Worm (Caenorhabditis elegans): ENCODE results near the gene ubc-23.

DNA sequence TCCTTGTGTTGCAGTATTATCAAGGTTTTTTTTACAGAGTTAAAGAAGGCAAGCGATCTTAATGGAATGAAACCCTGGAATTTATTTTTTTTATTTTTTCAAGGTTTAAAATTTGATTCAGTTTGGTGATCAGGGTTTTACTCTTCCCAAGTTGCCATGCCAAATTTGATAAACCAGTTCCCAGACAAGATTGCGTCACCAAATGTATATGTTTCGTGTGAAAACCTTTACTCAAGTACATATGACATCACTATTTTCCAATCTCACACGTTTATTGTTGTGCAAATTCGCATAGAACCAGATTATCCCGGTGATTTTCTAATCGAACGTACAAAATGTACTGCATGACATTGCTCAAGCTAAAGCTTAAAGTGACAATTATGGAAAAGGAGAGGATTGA lies 34.6 kb downstream of the ubc-23 start:
- no peak for TF ChIP-seq nhr-25 (tag; optimal IDR thresholded peaks at IDR 0.05)
- no peak for TF ChIP-seq nhr-11 (tag; optimal IDR thresholded peaks at IDR 0.05)
- TF ChIP-seq ztf-11 (tag; optimal IDR thresholded peaks at IDR 0.05) = no peak
- TF ChIP-seq lin-39 (tag; optimal IDR thresholded peaks at IDR 0.05) = no peak
- TF ChIP-seq ama-1 (optimal IDR thresholded peaks at IDR 0.05) = no peak
- no peak for TF ChIP-seq R02D3.7 (tag; optimal IDR thresholded peaks at IDR 0.05)
- no peak for TF ChIP-seq jun-1 (tag; optimal IDR thresholded peaks at IDR 0.05)
- no peak for TF ChIP-seq ceh-16 (tag; optimal IDR thresholded peaks at IDR 0.05)
- TF ChIP-seq sea-2 (GFP tag; optimal IDR thresholded peaks at IDR 0.05) = no peak
- no peak for TF ChIP-seq aly-2 (tag; optimal IDR thresholded peaks at IDR 0.05)
